Worm (Caenorhabditis elegans) whole organism, early embryonic: ENCODE measurements around the gene F52H3.6.

Experiments used
- B0310.2 ChIP-seq: sonication (generic microtip); optimal IDR thresholded peaks from 2 replicates; lab custom pipeline; 2016; ENCODE audit warnings: mild to moderate bottlenecking, missing genetic modification characterization, missing compliant biosample characterization
- F13C5.2 ChIP-seq: sonication (generic microtip); optimal IDR thresholded peaks from 2 replicates; lab custom pipeline; 2017; ENCODE audit warnings: mild to moderate bottlenecking, missing genetic modification characterization, inconsistent platforms, missing compliant biosample characterization
- aly-1 ChIP-seq: sonication (generic microtip); optimal IDR thresholded peaks from 2 replicates; lab custom pipeline; 2016; ENCODE audit warnings: missing genetic modification characterization, missing compliant biosample characterization
- ama-1 ChIP-seq: fragments of 150-350 bp; optimal IDR thresholded peaks from 2 replicates; lab custom pipeline; 2014
- ceh-13 ChIP-seq: fragments of 200-800 bp; sonication (Bioruptor generic); optimal IDR thresholded peaks from 2 replicates; lab custom pipeline; 2018; ENCODE audit warnings: mild to moderate bottlenecking, missing genetic modification characterization, missing compliant biosample characterization
- ets-7 ChIP-seq: sonication (generic microtip); optimal IDR thresholded peaks from 2 replicates; lab custom pipeline; 2016; ENCODE audit warnings: missing genotype, missing genetic modification characterization, missing compliant biosample characterization
- flt-1 ChIP-seq: fragments of 200-800 bp; sonication (Bioruptor generic); IDR thresholded peaks from 2 replicates; pipeline ENCODE4 v1.3.6; 2022; ENCODE audit warnings: missing genetic modification characterization, missing compliant biosample characterization
- hmbx-1 ChIP-seq: sonication (generic microtip); optimal IDR thresholded peaks from 2 replicates; lab custom pipeline; 2016; ENCODE audit warnings: mild to moderate bottlenecking, missing genetic modification characterization, missing compliant biosample characterization
- hnd-1 ChIP-seq: sonication (generic microtip); optimal IDR thresholded peaks from 2 replicates; lab custom pipeline; 2016; ENCODE audit warnings: missing genetic modification characterization, missing compliant biosample characterization
- scrt-1 ChIP-seq: fragments of 200-800 bp; sonication (Bioruptor generic); IDR thresholded peaks from 2 replicates; pipeline ENCODE4 v1.3.6; 2022; ENCODE audit warnings: missing genetic modification characterization, missing compliant biosample characterization
- sea-1 ChIP-seq: fragments of 200-800 bp; sonication (Bioruptor generic); conservative IDR thresholded peaks from 2 replicates; pipeline ENCODE4 v1.3.6; 2022; ENCODE audit warnings: missing genetic modification characterization, missing compliant biosample characterization
- tbx-37 ChIP-seq: fragments of 200-800 bp; sonication (Bioruptor generic); conservative IDR thresholded peaks from 2 replicates; pipeline ENCODE4 v1.3.6; 2022; ENCODE audit warnings: missing genetic modification reagents, missing genetic modification characterization, missing compliant biosample characterization
- tra-4 ChIP-seq: sonication (generic microtip); optimal IDR thresholded peaks from 2 replicates; lab custom pipeline; 2017; ENCODE audit warnings: missing genetic modification characterization, missing compliant biosample characterization

- TF ChIP-seq F13C5.2 (no peak), sea-1 (no peak), ama-1 (lab: Kevin White, UChicago) (no peak), ets-7 (tag; lab: Kevin White, UChicago) (no peak), ceh-13 (GFP tag; lab: Kevin White, UChicago) (no peak), hnd-1 (no peak), scrt-1 (GFP tag; lab: Robert Waterston, UW) (no peak), B0310.2 (no peak), tra-4 (tag; lab: Kevin White, UChicago) (no peak), tbx-37 (no peak), flt-1 (no peak), aly-1 (tag; lab: Kevin White, UChicago) (no peak), hmbx-1 (no peak)
Measured at ce11 chrII:9988620-9989019, 39.6 kb downstream of the F52H3.6 start.
